Worm (Caenorhabditis elegans) whole organism, L4 larva: ENCODE data around the gene W02B12.12.

Experiments
- F37D6.2 ChIP-seq: sonication (generic microtip); optimal IDR thresholded peaks from 2 replicates; lab custom pipeline; 2016; ENCODE audit warnings: mild to moderate bottlenecking, missing genetic modification characterization, missing compliant biosample characterization
- F44E2.7 ChIP-seq: fragments of 200-800 bp; sonication (Bioruptor generic); IDR thresholded peaks from 2 replicates; pipeline ENCODE4 v2.1.2; 2022; ENCODE audit warnings: missing genetic modification characterization, missing compliant biosample characterization
- R02D3.7 ChIP-seq: fragments of 150-350 bp; sonication (generic microtip); optimal IDR thresholded peaks from 3 replicates; lab custom pipeline; 2014; ENCODE audit warnings: missing biosample characterization, missing genetic modification characterization
- T20F7.1 ChIP-seq: fragments of 200-800 bp; sonication (Bioruptor generic); optimal IDR thresholded peaks from 2 replicates; lab custom pipeline; 2018; ENCODE audit warnings: mild to moderate bottlenecking, missing genetic modification characterization, missing compliant biosample characterization
- Y105C5A.15 ChIP-seq: fragments of 200-800 bp; sonication (Bioruptor generic); IDR thresholded peaks from 2 replicates; pipeline ENCODE4 v1.3.6; 2022; ENCODE audit warnings: missing genetic modification characterization, missing compliant biosample characterization
- Y5F2A.4 ChIP-seq: fragments of 200-800 bp; sonication (Bioruptor generic); optimal IDR thresholded peaks from 2 replicates; lab custom pipeline; 2018; ENCODE audit warnings: mild to moderate bottlenecking, missing genetic modification characterization, missing compliant biosample characterization
- aha-1 ChIP-seq: fragments of 150-350 bp; peaks from one replicate; lab custom pipeline; 2014; ENCODE audit warnings: missing biosample characterization, missing genetic modification characterization
- aly-2 ChIP-seq: sonication (generic microtip); optimal IDR thresholded peaks from 2 replicates; lab custom pipeline; 2018; ENCODE audit warnings: missing biosample characterization, missing genetic modification characterization
- arid-1 ChIP-seq: fragments of 200-800 bp; sonication (Bioruptor generic); conservative IDR thresholded peaks from 2 replicates; pipeline ENCODE4 v1.3.6; 2022; ENCODE audit warnings: missing genetic modification reagents, missing genetic modification characterization, missing compliant biosample characterization
- ceh-20 ChIP-seq: fragments of 200-800 bp; sonication (Bioruptor generic); IDR thresholded peaks from 2 replicates; pipeline ENCODE4 v1.3.6; 2022; ENCODE audit warnings: missing genetic modification reagents, missing genetic modification characterization, missing compliant biosample characterization
- ceh-62 ChIP-seq: sonication (generic microtip); optimal IDR thresholded peaks from 2 replicates; lab custom pipeline; 2017; ENCODE audit warnings: missing biosample characterization, missing genetic modification characterization
- ceh-82 ChIP-seq: sonication (generic microtip); optimal IDR thresholded peaks from 2 replicates; lab custom pipeline; 2017; ENCODE audit warnings: missing biosample characterization, missing genetic modification characterization
- ces-1 ChIP-seq: fragments of 150-350 bp; sonication (generic microtip); optimal IDR thresholded peaks from 4 replicates; lab custom pipeline; 2014; ENCODE audit warnings: missing biosample characterization, missing genetic modification reagents, missing genetic modification characterization
- ctbp-1 ChIP-seq: fragments of 200-800 bp; sonication (Bioruptor generic); IDR thresholded peaks from 2 replicates; pipeline ENCODE4 v1.3.6; 2022; ENCODE audit warnings: missing genetic modification reagents, missing genetic modification characterization, missing compliant biosample characterization
- daf-12 ChIP-seq: fragments of 150-350 bp; optimal IDR thresholded peaks from 2 replicates; lab custom pipeline; 2014; ENCODE audit warnings: missing biosample characterization, missing genetic modification reagents, missing genetic modification characterization
- daf-19 ChIP-seq: fragments of 200-800 bp; sonication (Bioruptor generic); conservative IDR thresholded peaks from 2 replicates; pipeline ENCODE4 v1.3.6; 2022; ENCODE audit warnings: missing genetic modification characterization, missing compliant biosample characterization
- dmd-6 ChIP-seq: fragments of 200-800 bp; sonication (Bioruptor generic); IDR thresholded peaks from 2 replicates; pipeline ENCODE4 v1.3.6; 2022; ENCODE audit warnings: missing genetic modification reagents, missing genetic modification characterization, missing compliant biosample characterization
- dpl-1 ChIP-seq: fragments of 150-350 bp; optimal IDR thresholded peaks from 2 replicates; lab custom pipeline; 2014; ENCODE audit warnings: missing biosample characterization, missing genetic modification reagents, missing genetic modification characterization
- egl-43 ChIP-seq: fragments of 200-800 bp; sonication (Bioruptor generic); IDR thresholded peaks from 2 replicates; pipeline ENCODE4 v1.3.6; 2022; ENCODE audit warnings: missing genetic modification reagents, missing genetic modification characterization, missing compliant biosample characterization
- fkh-10 ChIP-seq: fragments of 150-350 bp; optimal IDR thresholded peaks from 2 replicates; lab custom pipeline; 2014; ENCODE audit warnings: missing biosample characterization, missing genetic modification reagents, missing genetic modification characterization
- hlh-11 ChIP-seq: fragments of 200-800 bp; sonication (Bioruptor generic); optimal IDR thresholded peaks from 2 replicates; lab custom pipeline; 2018; ENCODE audit warnings: mild to moderate bottlenecking, missing genetic modification characterization, missing compliant biosample characterization
- lin-15B ChIP-seq: fragments of 150-350 bp; sonication (generic microtip); optimal IDR thresholded peaks from 3 replicates; lab custom pipeline; 2014; ENCODE audit warnings: missing biosample characterization, missing genetic modification characterization
- lin-29 ChIP-seq: fragments of 200-800 bp; sonication (Bioruptor generic); IDR thresholded peaks from 2 replicates; pipeline ENCODE4 v1.3.6; 2022; ENCODE audit warnings: missing genetic modification reagents, missing genetic modification characterization, missing compliant biosample characterization
- lin-38 ChIP-seq: fragments of 200-800 bp; sonication (Bioruptor generic); IDR thresholded peaks from 2 replicates; pipeline ENCODE4 v1.3.6; 2022; ENCODE audit warnings: missing genetic modification reagents, missing genetic modification characterization, missing compliant biosample characterization
- lin-39 ChIP-seq: fragments of 150-350 bp; optimal IDR thresholded peaks from 2 replicates; lab custom pipeline; 2014; ENCODE audit warnings: missing biosample characterization, missing genetic modification reagents, missing genetic modification characterization
- lsy-2 ChIP-seq, 2 experiments: fragments of 150-350 bp in 1 of 2; sonication (generic microtip) in 1 of 2; optimal IDR thresholded peaks; 2 replicates each; lab custom pipeline; 2014 to 2017; ENCODE audit warnings: missing biosample characterization in 2 of 2, missing genetic modification characterization in 2 of 2
- mxl-2 ChIP-seq: fragments of 200-800 bp; sonication (Bioruptor generic); conservative IDR thresholded peaks from 2 replicates; pipeline ENCODE4 v1.3.6; 2022; ENCODE audit warnings: missing genetic modification reagents, missing genetic modification characterization, missing compliant biosample characterization
- nhr-237 ChIP-seq: sonication (generic microtip); optimal IDR thresholded peaks from 2 replicates; lab custom pipeline; 2017; ENCODE audit warnings: missing biosample characterization, missing genetic modification characterization
- nhr-28 ChIP-seq: fragments of 150-350 bp; optimal IDR thresholded peaks from 2 replicates; lab custom pipeline; 2014; ENCODE audit warnings: missing biosample characterization, missing genetic modification characterization
- pha-4 ChIP-seq, 2 experiments: fragments of 150-350 bp in 1 of 2; fragments of 200-800 bp in 1 of 2; sonication (Bioruptor generic) in 1 of 2; IDR thresholded peaks in 1 of 2; optimal IDR thresholded peaks in 1 of 2; 2 replicates each; pipeline versions ENCODE4 v1.3.6 to Lab custom; 2014 to 2022; ENCODE audit warnings: missing genetic modification characterization in 2 of 2, missing genetic modification reagents in 2 of 2, missing biosample characterization in 1 of 2, missing compliant biosample characterization in 1 of 2
- pqm-1 ChIP-seq: sonication (generic microtip); optimal IDR thresholded peaks from 2 replicates; lab custom pipeline; 2017; ENCODE audit warnings: missing biosample characterization, missing genetic modification characterization
- rbr-2 ChIP-seq: sonication (generic microtip); optimal IDR thresholded peaks from 2 replicates; lab custom pipeline; 2016; ENCODE audit warnings: missing genotype, missing genetic modification characterization, missing compliant biosample characterization
- saeg-2 ChIP-seq: fragments of 200-800 bp; sonication (Bioruptor generic); IDR thresholded peaks from 2 replicates; pipeline ENCODE4 v1.3.6; 2022; ENCODE audit warnings: missing genetic modification reagents, missing genetic modification characterization, missing compliant biosample characterization
- set-16 ChIP-seq: fragments of 200-800 bp; sonication (Bioruptor generic); IDR thresholded peaks from 2 replicates; pipeline ENCODE4 v1.3.6; 2022; ENCODE audit warnings: missing genetic modification reagents, missing genetic modification characterization, missing compliant biosample characterization
- snpc-1.2 ChIP-seq: fragments of 200-800 bp; sonication (Bioruptor generic); IDR thresholded peaks from 2 replicates; pipeline ENCODE4 v1.3.6; 2022; ENCODE audit warnings: missing genetic modification reagents, missing genetic modification characterization, missing compliant biosample characterization
- snpc-4 ChIP-seq: fragments of 150-350 bp; optimal IDR thresholded peaks from 2 replicates; lab custom pipeline; 2014; ENCODE audit warnings: missing biosample characterization, missing genetic modification characterization
- unc-130 ChIP-seq: sonication (generic microtip); optimal IDR thresholded peaks from 2 replicates; lab custom pipeline; 2016; ENCODE audit warnings: missing genetic modification reagents, missing genetic modification characterization, missing compliant biosample characterization
- unc-62 ChIP-seq, 3 experiments: fragments of 150-350 bp in 1 of 3; sonication (generic microtip); optimal IDR thresholded peaks in 2 of 3; peaks in 1 of 3; 1 replicate in 1 of 3; 2 replicates in 2 of 3; lab custom pipeline; 2014 to 2017; ENCODE audit warnings: missing biosample characterization in 3 of 3, missing genetic modification characterization in 3 of 3, missing genetic modification reagents in 3 of 3, missing genotype in 1 of 3
- vab-7 ChIP-seq: fragments of 200-800 bp; sonication (Bioruptor generic); IDR thresholded peaks from 2 replicates; pipeline ENCODE4 v1.3.6; 2022; ENCODE audit warnings: missing genetic modification reagents, missing genetic modification characterization, missing compliant biosample characterization
- zag-1 ChIP-seq: fragments of 150-350 bp; optimal IDR thresholded peaks from 2 replicates; lab custom pipeline; 2014; ENCODE audit warnings: missing biosample characterization, missing genetic modification characterization
- zfp-3 ChIP-seq: fragments of 200-800 bp; sonication (Bioruptor generic); conservative IDR thresholded peaks from 2 replicates; pipeline ENCODE4 v1.3.6; 2022; ENCODE audit warnings: missing genetic modification reagents, missing genetic modification characterization, missing compliant biosample characterization
- zip-11 ChIP-seq: fragments of 200-800 bp; sonication (Bioruptor generic); IDR thresholded peaks from 2 replicates; pipeline ENCODE4 v1.3.6; 2022; ENCODE audit warnings: missing genetic modification characterization, missing compliant biosample characterization

Gene W02B12.12

DNA sequence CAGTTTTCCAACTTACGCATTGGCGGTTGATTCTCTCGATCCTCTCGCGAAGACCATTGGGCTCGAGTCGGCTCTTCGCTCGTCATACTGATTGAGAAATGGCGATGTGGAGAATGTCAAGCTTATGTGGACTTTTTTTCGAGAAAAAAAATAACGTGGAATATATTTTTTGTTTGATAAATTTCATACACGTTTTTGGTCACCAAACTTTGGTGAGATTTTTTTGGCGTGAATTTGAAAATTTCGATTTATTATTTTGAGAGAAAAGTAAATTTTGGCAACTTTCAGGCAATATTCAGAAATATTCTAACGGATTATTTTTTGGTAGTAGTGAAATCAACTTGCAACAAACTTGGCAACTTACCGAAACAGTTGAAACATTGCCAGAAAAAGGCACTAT is at the start of gene W02B12.12:
Gene W02B12.12, minus strand, starts transcription at position 101 of the 400 bp plus-strand sequence.
- peak in 1 of 2 experiments; percentile 73 for TF ChIP-seq unc-62 (GFP tag; optimal IDR thresholded peaks at IDR 0.05 in 1 of 2; lab: Kevin White, UChicago)
- no peak for TF ChIP-seq unc-62 (tag; optimal IDR thresholded peaks at IDR 0.05; lab: Kevin White, UChicago)
- no peak for TF ChIP-seq Y105C5A.15

DNA sequence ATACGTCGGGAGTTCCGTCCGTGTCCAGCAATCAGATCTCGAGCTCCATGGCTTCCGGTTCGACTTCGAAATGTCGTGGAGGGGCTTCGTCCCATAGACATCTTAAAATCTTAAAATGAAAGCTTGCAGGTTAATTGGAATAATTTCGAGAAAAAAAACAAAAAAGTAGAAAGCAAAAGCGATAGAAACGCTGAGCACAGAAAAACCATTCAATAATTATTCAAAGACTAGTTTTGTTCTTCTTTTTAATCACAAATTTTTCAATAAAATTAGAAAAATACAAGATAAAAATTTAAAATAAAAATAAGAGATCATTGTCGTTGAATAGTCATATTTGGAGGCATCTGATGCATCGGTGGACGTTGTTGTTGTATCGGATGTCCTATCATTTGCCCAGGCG is 48.0 kb upstream of the W02B12.12 start, which contains the start of gene age-1:
Gene age-1, minus strand, starts transcription at position 101 of the 400 bp plus-strand sequence.
- TF ChIP-seq lin-39 (tag; lab: Kevin White, UChicago), result no peak
- TF ChIP-seq lsy-2 (tag; optimal IDR thresholded peaks at IDR 0.05; lab: Kevin White, UChicago), result no peak
- no peak for TF ChIP-seq aly-2 (tag; lab: Kevin White, UChicago)
- no peak for TF ChIP-seq rbr-2 (tag; lab: Kevin White, UChicago)
- no peak for TF ChIP-seq mxl-2 (GFP tag; lab: Robert Waterston, UW)
- no peak for TF ChIP-seq snpc-4
- TF ChIP-seq snpc-1.2, result no peak
- TF ChIP-seq fkh-10, result no peak
- no peak for TF ChIP-seq daf-12 (tag; lab: Kevin White, UChicago)
- no peak for TF ChIP-seq lin-29 (GFP tag; lab: Robert Waterston, UW)
- no peak for TF ChIP-seq hlh-11
- TF ChIP-seq zag-1 (tag; lab: Kevin White, UChicago), result no peak
- TF ChIP-seq arid-1 (GFP tag; lab: Robert Waterston, UW), result no peak
- no peak for TF ChIP-seq unc-130 (GFP tag; lab: Kevin White, UChicago)
- TF ChIP-seq F44E2.7 (GFP tag; lab: Robert Waterston, UW), result no peak
- TF ChIP-seq, all 104 proteins: peak for 0

DNA sequence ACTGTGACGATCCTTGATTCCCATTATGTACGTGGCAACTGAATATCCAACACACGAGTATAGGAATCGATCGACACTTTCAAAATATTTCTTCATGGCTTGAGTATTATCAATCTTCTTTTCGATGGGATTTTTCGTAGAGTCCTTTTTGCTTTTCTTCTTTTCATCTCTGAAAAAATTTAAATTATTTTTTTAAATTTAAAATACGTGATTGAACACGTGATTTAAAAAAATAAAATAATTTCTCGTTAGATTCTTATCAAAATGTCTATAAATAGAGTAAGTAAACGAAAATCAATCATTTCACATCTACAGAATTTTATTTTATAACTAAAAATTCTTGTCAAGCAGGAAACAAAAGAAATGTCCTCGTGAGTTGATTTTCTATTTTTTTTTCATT is 42.3 kb upstream of the W02B12.12 start, which contains the start of gene Y62F5A.10:
Gene Y62F5A.10, plus strand, starts transcription at position 301 of the 400 bp plus-strand sequence.
- no peak for TF ChIP-seq lin-15B (tag; lab: Kevin White, UChicago)
- no peak for TF ChIP-seq R02D3.7 (tag; lab: Kevin White, UChicago)
- TF ChIP-seq aha-1 (tag; lab: Kevin White, UChicago), result no peak
- no peak for TF ChIP-seq ceh-62 (tag; lab: Kevin White, UChicago)
- no peak for TF ChIP-seq fkh-10
- TF ChIP-seq arid-1 (GFP tag; lab: Robert Waterston, UW), result no peak
- TF ChIP-seq Y5F2A.4, result no peak
- no peak for TF ChIP-seq zip-11 (GFP tag; lab: Robert Waterston, UW)
- no peak for TF ChIP-seq F37D6.2 (tag; lab: Kevin White, UChicago)
- TF ChIP-seq zag-1 (tag; lab: Kevin White, UChicago), result no peak
- TF ChIP-seq pqm-1, result no peak
- no peak for TF ChIP-seq saeg-2
- TF ChIP-seq ces-1, result no peak
- TF ChIP-seq nhr-237 (tag; lab: Kevin White, UChicago), result no peak
- no peak for TF ChIP-seq lin-38 (GFP tag; lab: Robert Waterston, UW)
- TF ChIP-seq T20F7.1 (GFP tag; lab: Kevin White, UChicago), result no peak
- no peak for TF ChIP-seq daf-19 (GFP tag; lab: Robert Waterston, UW)
- TF ChIP-seq set-16 (GFP tag; lab: Robert Waterston, UW), result no peak
- TF ChIP-seq ctbp-1 (GFP tag; lab: Robert Waterston, UW), result no peak
- TF ChIP-seq, all 104 proteins: peak for 0

DNA sequence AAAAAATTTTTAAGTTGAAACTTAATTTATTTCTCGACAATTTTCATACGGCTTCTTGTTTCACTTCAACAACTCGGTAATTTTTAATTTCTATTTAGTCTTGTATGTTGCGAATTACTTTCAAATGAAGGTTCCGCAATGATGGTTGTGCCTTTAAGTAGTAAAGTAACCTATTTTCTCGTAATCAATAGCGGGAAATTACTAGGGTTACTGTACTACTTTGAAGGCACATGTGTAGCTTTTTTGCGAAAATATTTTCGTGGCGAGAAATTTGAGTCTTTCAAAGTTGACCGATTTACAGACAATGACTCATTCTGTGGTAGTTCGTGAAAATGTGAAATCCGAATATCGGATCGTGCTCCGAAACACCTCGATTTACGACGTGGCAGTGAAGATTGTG is 39.2 kb upstream of the W02B12.12 start, which contains the start of gene B0334.10:
Gene B0334.10, plus strand, starts transcription at position 301 of the 400 bp plus-strand sequence.
- TF ChIP-seq pha-4 (GFP tag; IDR thresholded peaks at IDR 0.05; lab: Robert Waterston, UW), result no peak
- TF ChIP-seq pha-4 (tag; optimal IDR thresholded peaks at IDR 0.05; lab: Kevin White, UChicago), result no peak
- no peak for TF ChIP-seq ceh-62 (tag; lab: Kevin White, UChicago)
- TF ChIP-seq snpc-4, result no peak
- no peak for TF ChIP-seq nhr-28 (tag; lab: Kevin White, UChicago)
- no peak for TF ChIP-seq Y5F2A.4
- TF ChIP-seq R02D3.7 (tag; lab: Kevin White, UChicago), result no peak
- no peak for TF ChIP-seq zfp-3 (GFP tag; lab: Robert Waterston, UW)
- TF ChIP-seq dmd-6 (GFP tag; lab: Robert Waterston, UW), result no peak
- TF ChIP-seq daf-19 (GFP tag; lab: Robert Waterston, UW), result no peak
- no peak for TF ChIP-seq ceh-82 (tag; lab: Kevin White, UChicago)
- no peak for TF ChIP-seq dpl-1 (GFP tag; lab: Kevin White, UChicago)
- no peak for TF ChIP-seq ceh-20 (GFP tag; lab: Robert Waterston, UW)
- no peak for TF ChIP-seq vab-7 (GFP tag; lab: Robert Waterston, UW)
- TF ChIP-seq hlh-11, result no peak
- TF ChIP-seq egl-43, result no peak
